ENCODE assay signal across 6 worm cellular contexts in the genomic region with DNA sequence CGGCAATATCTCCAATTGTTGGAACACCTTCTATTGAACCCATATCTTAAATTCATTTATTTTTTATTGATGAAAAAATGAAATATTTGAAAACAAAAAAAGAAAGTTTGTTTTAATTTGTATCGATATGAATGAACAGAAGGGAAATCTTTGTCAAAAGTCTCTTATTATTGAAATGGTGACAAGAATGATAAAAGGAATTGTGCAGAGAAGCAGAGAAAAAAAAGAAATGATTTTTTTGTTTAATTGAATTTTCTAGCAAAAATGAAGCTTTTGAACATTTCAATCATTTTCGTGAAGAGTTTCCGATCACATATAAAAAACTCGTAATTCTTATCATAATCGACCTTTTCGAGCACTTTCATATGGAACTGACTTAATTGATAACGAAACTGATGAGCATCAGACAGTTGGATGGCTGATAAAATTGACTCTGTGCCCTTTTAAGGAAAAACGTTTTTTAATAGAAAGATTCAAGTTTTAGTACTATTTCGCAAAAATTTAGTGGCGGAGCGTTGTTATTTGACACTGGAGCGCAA.
TF ChIP-seq lines count a peak whose summit lies in the region.

aat-4 (minus strand) TSS at position 51 of the 539 bp plus-strand sequence.
T13A10.1 (plus strand) TSS at position 411 of the 539 bp plus-strand sequence.

TF ChIP-seq in whole organism, L1 larva, 84 proteins besides CTCF, POLR2A, EP300 and RAD21:
- TF ChIP-seq fos-1 (tag; optimal IDR thresholded peaks at IDR 0.05; lab: Kevin White, UChicago) (no peak), pqm-1 (tag; optimal IDR thresholded peaks at IDR 0.05; lab: Kevin White, UChicago) (peak; percentile 65), tlp-1 (tag; optimal IDR thresholded peaks at IDR 0.05; lab: Kevin White, UChicago) (peak; percentile 39), elt-2 (tag; optimal IDR thresholded peaks at IDR 0.05; lab: Kevin White, UChicago) (peak; percentile 55)

TF ChIP-seq in whole organism, L2 larva, 48 proteins besides CTCF, POLR2A, EP300 and RAD21:
- TF ChIP-seq gmeb-1 (tag; optimal IDR thresholded peaks at IDR 0.05; lab: Kevin White, UChicago) (peak; percentile 24), mbf-1 (tag; optimal IDR thresholded peaks at IDR 0.05; lab: Kevin White, UChicago) (no peak), fos-1 (tag; optimal IDR thresholded peaks at IDR 0.05; lab: Kevin White, UChicago) (peak; percentile 94)
TF ChIP-seq in whole organism, L2 larva: peak in this region for 2.

TF ChIP-seq in whole organism, L3 larva, 47 proteins besides CTCF, POLR2A, EP300 and RAD21:
- peak; percentile 85 for TF ChIP-seq elt-2 (tag; optimal IDR thresholded peaks at IDR 0.05; lab: Kevin White, UChicago)
- no peak for TF ChIP-seq lin-15B (tag; optimal IDR thresholded peaks at IDR 0.05; lab: Kevin White, UChicago)
- TF ChIP-seq pqm-1 (tag; optimal IDR thresholded peaks at IDR 0.05; lab: Kevin White, UChicago): peak; percentile 60
TF ChIP-seq in whole organism, L3 larva: peak in this region for 2.

TF ChIP-seq in whole organism, L4 larva, 104 proteins besides CTCF, POLR2A, EP300 and RAD21:
- TF ChIP-seq php-3 (GFP tag; IDR thresholded peaks at IDR 0.05; lab: Robert Waterston, UW) (peak; percentile 84), unc-62 (GFP tag; optimal IDR thresholded peaks at IDR 0.05 in 1 of 2; lab: Kevin White, UChicago) (peak in 1 of 2 experiments; percentile 74), unc-62 (tag; optimal IDR thresholded peaks at IDR 0.05; lab: Kevin White, UChicago) (no peak), egl-27 (tag; optimal IDR thresholded peaks at IDR 0.05; lab: Kevin White, UChicago) (no peak), nhr-41 (GFP tag; IDR thresholded peaks at IDR 0.05; lab: Robert Waterston, UW) (peak; percentile 65; the same call in 1 of the 2 replicates), nhr-28 (tag; optimal IDR thresholded peaks at IDR 0.05; lab: Kevin White, UChicago) (peak; percentile 60), dmd-6 (GFP tag; IDR thresholded peaks at IDR 0.05; lab: Robert Waterston, UW) (peak; percentile 88), pqm-1 (tag; optimal IDR thresholded peaks at IDR 0.05; lab: Kevin White, UChicago) (peak; percentile 92), ceh-28 (tag; optimal IDR thresholded peaks at IDR 0.05; lab: Kevin White, UChicago) (no peak), F26F4.8 (GFP tag; conservative IDR thresholded peaks at IDR 0.05; lab: Robert Waterston, UW) (no peak)
TF ChIP-seq in whole organism, L4 larva: peak in this region for 6.

TF ChIP-seq in whole organism, late embryonic, 69 proteins besides CTCF, POLR2A, EP300 and RAD21:
- TF ChIP-seq ama-1 (optimal IDR thresholded peaks at IDR 0.05; lab: Kevin White, UChicago): no peak
- peak; percentile 78 for TF ChIP-seq elt-2 (tag; optimal IDR thresholded peaks at IDR 0.05; lab: Kevin White, UChicago)
- no peak for TF ChIP-seq che-1 (tag; optimal IDR thresholded peaks at IDR 0.05; lab: Kevin White, UChicago)

TF ChIP-seq in whole organism, young adult, 124 proteins besides CTCF, POLR2A, EP300 and RAD21:
- TF ChIP-seq hmg-20 (GFP tag; IDR thresholded peaks at IDR 0.05; lab: Robert Waterston, UW) (no peak), D2030.7 (GFP tag; IDR thresholded peaks at IDR 0.05; lab: Robert Waterston, UW) (no peak), nhr-80 (tag; optimal IDR thresholded peaks at IDR 0.05; lab: Kevin White, UChicago) (peak; percentile 89), lsy-27 (tag; optimal IDR thresholded peaks at IDR 0.05; lab: Kevin White, UChicago; ENCODE audit: borderline replicate concordance, insufficient read depth) (no peak), madf-8 (GFP tag; conservative IDR thresholded peaks at IDR 0.05; lab: Robert Waterston, UW) (no peak), nhr-90 (tag; optimal IDR thresholded peaks at IDR 0.05; lab: Kevin White, UChicago) (no peak), B0261.1 (tag; optimal IDR thresholded peaks at IDR 0.05; lab: Kevin White, UChicago) (no peak), ceh-100 (GFP tag; IDR thresholded peaks at IDR 0.05; lab: Robert Waterston, UW) (no peak)
TF ChIP-seq in whole organism, young adult: peak in this region for 1.
